Worm (Caenorhabditis elegans): ENCODE measurements around the gene Y43F8C.7.

Y43F8C.7 gene

DNA sequence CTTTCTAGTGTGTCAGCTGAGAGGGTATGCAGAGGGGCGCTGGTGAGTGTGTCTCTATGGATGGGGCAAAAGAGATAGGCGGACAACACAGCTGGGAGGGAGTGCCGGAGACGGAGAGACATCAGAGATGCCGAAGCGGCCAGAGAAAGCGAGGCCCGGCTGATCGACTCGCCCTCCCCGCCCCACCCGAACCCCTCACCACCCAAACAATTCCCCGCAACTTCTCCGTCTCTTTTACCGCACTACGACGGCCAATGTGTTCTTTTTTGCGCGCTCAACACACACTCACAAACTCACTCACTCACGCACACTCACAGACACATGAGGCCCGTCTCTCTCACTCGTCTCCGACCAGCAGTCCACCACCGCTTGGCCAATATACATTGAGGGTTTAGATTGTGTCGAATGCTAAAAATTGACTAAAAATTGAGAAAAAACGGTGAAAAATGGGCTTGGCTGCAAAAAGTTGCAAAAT, 21.4 kb downstream of the Y43F8C.7 start, which contains the start of gene Y43F8C.3 (continued):
- TF ChIP-seq nhr-237 (tag; optimal IDR thresholded peaks at IDR 0.05) (peak; percentile 66), blmp-1 (tag; optimal IDR thresholded peaks at IDR 0.05) (no peak), mls-2 (tag; optimal IDR thresholded peaks at IDR 0.05) (peak; percentile 68), nhr-12 (tag; optimal IDR thresholded peaks at IDR 0.05) (no peak), lin-13 (tag; optimal IDR thresholded peaks at IDR 0.05) (peak; percentile 32), nhr-76 (tag; optimal IDR thresholded peaks at IDR 0.05) (no peak), ztf-11 (tag; optimal IDR thresholded peaks at IDR 0.05) (no peak)

DNA sequence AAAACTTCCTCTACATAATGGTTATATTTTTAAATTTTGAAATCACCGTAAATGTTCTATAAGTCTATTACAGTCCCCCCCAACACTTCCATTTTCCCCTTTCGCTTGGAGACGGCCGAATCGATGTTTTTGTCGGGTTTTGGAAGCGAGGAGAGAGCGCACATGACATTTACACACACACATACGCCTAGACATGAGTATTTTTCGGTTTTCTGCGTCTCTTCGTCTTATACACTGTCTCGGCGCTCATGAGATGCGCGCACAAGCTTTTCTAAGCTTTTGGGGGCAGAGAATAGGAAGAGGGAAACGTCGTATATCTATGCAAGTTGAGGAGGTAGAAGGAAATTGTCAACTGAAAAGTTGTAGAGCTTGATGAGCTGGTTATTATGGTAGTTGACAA, 23.7 kb downstream of the Y43F8C.7 start:
- TF ChIP-seq mab-5 (tag; optimal IDR thresholded peaks at IDR 0.05) (no peak), drap-1 (GFP tag; optimal IDR thresholded peaks at IDR 0.05) (peak; percentile 2)

DNA sequence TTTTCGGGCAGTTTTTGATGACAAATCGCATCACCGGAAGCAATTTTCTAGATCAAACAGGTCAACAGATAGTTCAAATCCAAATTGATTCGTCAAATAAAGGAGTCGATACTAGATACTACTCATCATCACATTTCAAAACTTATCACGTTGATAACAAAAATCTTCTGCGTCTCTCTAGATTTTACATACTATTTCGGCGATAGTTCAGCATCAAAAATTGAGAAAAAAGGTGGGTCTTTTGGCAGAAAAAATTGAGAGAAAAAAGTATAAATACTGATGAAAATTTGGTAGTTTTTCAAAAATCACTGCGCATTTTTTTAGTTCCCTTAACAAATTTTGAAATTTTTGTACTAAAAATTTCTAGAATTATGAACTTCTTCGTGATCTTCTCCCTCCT, 30.7 kb downstream of the Y43F8C.7 start, which contains the start of gene nlp-26:
nlp-26 (plus strand) TSS at position 301 of the 400 bp plus-strand sequence.
- TF ChIP-seq snpc-4 (tag; optimal IDR thresholded peaks at IDR 0.05) (no peak), flh-1 (GFP tag; optimal IDR thresholded peaks at IDR 0.05) (no peak), nhr-2 (tag; optimal IDR thresholded peaks at IDR 0.05) (no peak), pha-4 (tag; optimal IDR thresholded peaks at IDR 0.05) (no peak), ceh-39 (tag; optimal IDR thresholded peaks at IDR 0.05) (no peak), M03D4.4 (tag; optimal IDR thresholded peaks at IDR 0.05) (no peak), nhr-237 (tag; optimal IDR thresholded peaks at IDR 0.05) (no peak), sem-2 (GFP tag; optimal IDR thresholded peaks at IDR 0.05) (no peak), elt-3 (tag; optimal IDR thresholded peaks at IDR 0.05) (no peak), lin-32 (GFP tag; optimal IDR thresholded peaks at IDR 0.05) (no peak), bed-3 (GFP tag; optimal IDR thresholded peaks at IDR 0.05) (no peak), mep-1 (tag; optimal IDR thresholded peaks at IDR 0.05) (no peak), ceh-83 (GFP tag; optimal IDR thresholded peaks at IDR 0.05) (no peak), mab-5 (tag; optimal IDR thresholded peaks at IDR 0.05) (no peak)

DNA sequence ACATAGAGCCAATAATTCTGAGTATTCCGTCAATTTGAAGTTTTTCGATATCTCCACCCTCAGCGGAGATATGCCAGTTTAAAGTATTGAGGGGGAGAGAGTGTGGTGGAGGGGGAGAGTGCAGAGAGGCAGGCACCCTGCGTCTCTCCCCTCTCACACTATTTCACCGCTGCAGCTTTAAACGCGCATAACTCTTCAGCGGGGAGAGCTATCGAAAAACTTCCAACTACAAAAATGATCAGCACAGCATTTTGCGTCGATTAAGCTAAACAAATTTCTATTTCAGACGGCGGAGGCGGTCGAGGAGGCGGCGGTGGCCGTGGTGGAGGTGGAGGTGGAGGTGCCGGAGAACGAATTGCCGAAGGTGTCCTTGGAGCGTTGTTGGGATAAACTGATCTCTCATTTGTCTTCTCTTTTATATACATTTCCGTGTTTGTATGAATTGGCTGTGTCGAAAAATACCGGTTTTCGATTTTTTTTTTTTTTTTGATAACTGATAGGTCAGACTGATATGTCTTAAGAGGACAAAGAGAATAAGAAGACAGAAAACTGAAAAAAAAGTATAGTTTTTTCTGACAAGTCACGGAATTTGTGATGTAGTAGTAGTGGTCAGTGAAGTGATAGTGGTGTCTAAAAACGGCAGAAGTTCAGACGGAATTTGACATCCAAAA, 32.0 kb downstream of the Y43F8C.7 start:
- TF ChIP-seq elt-3 (tag; optimal IDR thresholded peaks at IDR 0.05) (no peak), mls-2 (tag; optimal IDR thresholded peaks at IDR 0.05) (no peak), nhr-76 (tag; optimal IDR thresholded peaks at IDR 0.05) (no peak), nhr-12 (tag; optimal IDR thresholded peaks at IDR 0.05) (no peak), lin-13 (tag; optimal IDR thresholded peaks at IDR 0.05) (no peak), drap-1 (GFP tag; optimal IDR thresholded peaks at IDR 0.05) (peak; percentile 31), nhr-2 (tag; optimal IDR thresholded peaks at IDR 0.05) (no peak)

DNA sequence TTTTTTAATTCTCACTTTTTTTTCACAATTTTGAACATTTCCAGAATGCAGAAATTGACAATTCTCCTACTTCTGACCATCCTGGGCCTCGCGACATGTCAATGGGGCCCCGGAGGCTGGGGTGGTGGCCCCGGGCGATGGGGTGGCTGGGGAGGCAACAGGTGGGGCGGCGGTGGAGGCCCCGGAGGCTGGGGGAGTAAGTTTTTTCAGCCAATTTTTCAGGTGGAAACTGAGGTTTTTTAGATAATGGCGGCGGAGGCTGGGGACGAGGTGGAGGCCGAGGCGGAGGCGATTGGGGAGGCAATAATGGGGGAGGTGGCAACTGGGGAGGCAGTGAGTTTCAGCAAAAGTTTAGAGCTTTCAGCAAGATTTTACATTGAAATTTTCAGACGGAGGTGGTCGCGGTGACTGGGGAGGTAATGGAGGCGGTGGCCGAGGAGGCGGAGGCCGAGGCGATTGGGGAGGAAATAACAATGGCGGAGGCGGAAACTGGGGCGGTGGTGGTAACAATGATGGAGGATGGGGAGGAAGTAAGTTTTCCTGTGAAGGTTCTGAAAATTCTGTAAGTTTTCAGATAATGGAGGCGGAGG, 33.6 kb downstream of the Y43F8C.7 start:
- TF ChIP-seq nhr-76 (tag; optimal IDR thresholded peaks at IDR 0.05) (no peak), ceh-39 (tag; optimal IDR thresholded peaks at IDR 0.05) (no peak), nhr-2 (tag; optimal IDR thresholded peaks at IDR 0.05) (no peak), ham-2 (GFP tag; optimal IDR thresholded peaks at IDR 0.05) (no peak)

DNA sequence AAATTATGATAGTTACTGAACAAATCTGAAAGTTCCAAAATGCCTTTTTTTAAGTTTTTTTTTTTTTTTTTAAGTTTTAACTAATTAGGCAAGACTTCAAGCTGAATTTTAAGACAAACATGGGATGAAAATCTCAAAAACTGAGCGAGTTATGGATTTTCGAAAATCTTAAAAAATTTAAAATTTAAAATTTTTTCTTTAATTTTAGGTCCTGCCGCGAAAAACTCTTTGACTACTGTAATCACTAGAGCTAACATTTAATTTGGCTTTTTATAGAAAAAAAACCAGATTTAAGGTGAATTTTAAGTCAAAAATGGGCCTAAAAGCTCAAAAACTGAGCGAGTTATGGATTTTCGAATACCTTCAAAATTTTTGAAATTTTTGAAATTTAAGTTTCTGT, 34.6 kb downstream of the Y43F8C.7 start, which contains the start of gene grsp-1:
grsp-1 (plus strand) TSS at position 301 of the 400 bp plus-strand sequence.
- TF ChIP-seq nhr-12 (tag; optimal IDR thresholded peaks at IDR 0.05) (no peak), ztf-11 (tag; optimal IDR thresholded peaks at IDR 0.05) (no peak), lin-32 (GFP tag; optimal IDR thresholded peaks at IDR 0.05) (no peak), snpc-4 (tag; optimal IDR thresholded peaks at IDR 0.05) (no peak), hlh-1 (tag; optimal IDR thresholded peaks at IDR 0.05) (no peak)

DNA sequence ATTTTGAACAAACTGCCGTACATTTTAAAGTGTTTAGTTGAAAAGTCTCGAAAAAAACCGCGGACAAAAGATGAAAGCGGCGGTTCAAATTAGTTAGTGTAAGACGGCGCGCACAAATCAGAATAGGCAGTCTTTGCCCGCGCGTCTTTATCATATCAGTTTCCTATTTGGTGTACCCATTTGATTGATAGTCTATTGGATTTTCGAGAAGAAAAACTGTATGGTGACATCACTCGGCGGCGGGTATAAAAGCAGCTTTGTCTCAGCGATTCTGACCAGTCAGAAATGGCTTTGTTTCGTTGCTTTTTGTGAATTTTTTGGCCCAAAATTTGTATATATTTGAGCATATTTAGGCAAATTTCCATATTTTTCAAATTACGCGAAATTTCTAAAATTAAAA, 35.2 kb downstream of the Y43F8C.7 start:
- TF ChIP-seq drap-1 (GFP tag; optimal IDR thresholded peaks at IDR 0.05): no peak
- no peak for TF ChIP-seq snpc-4 (tag; optimal IDR thresholded peaks at IDR 0.05)
- no peak for TF ChIP-seq nhr-76 (tag; optimal IDR thresholded peaks at IDR 0.05)
- no peak for TF ChIP-seq zip-8 (tag; optimal IDR thresholded peaks at IDR 0.05)
- no peak for TF ChIP-seq sem-2 (GFP tag; optimal IDR thresholded peaks at IDR 0.05)
- TF ChIP-seq lin-13 (tag; optimal IDR thresholded peaks at IDR 0.05): no peak
- TF ChIP-seq ceh-39 (tag; optimal IDR thresholded peaks at IDR 0.05): no peak
- TF ChIP-seq ces-1 (GFP tag; optimal IDR thresholded peaks at IDR 0.05): no peak

Data from whole organism, mixed stage, embryonic.